Worm (Caenorhabditis elegans) whole organism, young adult: ENCODE data around the gene bgnt-1.2.

Experiments used
- B0019.2 ChIP-seq: fragments of 200-800 bp; sonication (Bioruptor generic); conservative IDR thresholded peaks from 2 replicates; pipeline ENCODE4 v1.3.6; 2022; ENCODE audit warnings: missing genetic modification reagents, missing genetic modification characterization, missing compliant biosample characterization
- B0035.1 ChIP-seq: sonication (generic microtip); optimal IDR thresholded peaks from 2 replicates; lab custom pipeline; 2016; ENCODE audit warnings: missing genetic modification characterization, mild to moderate bottlenecking, missing compliant biosample characterization, missing genotype, missing genetic modification reagents
- attf-5 ChIP-seq: fragments of 200-800 bp; sonication (Bioruptor generic); optimal IDR thresholded peaks from 2 replicates; lab custom pipeline; 2018; ENCODE audit warnings: mild to moderate bottlenecking, missing genetic modification characterization, missing compliant biosample characterization
- bed-2 ChIP-seq: fragments of 200-800 bp; sonication (Bioruptor generic); IDR thresholded peaks from 2 replicates; pipeline ENCODE4 v1.3.6; 2022; ENCODE audit warnings: missing genetic modification reagents, missing genetic modification characterization, missing compliant biosample characterization
- ceh-40 ChIP-seq: fragments of 200-800 bp; sonication (Bioruptor generic); IDR thresholded peaks from 2 replicates; pipeline ENCODE4 v1.3.6; 2022; ENCODE audit warnings: missing genetic modification characterization, missing compliant biosample characterization
- fkh-3 ChIP-seq: sonication (generic microtip); optimal IDR thresholded peaks from 2 replicates; lab custom pipeline; 2016; ENCODE audit warnings: mild to moderate bottlenecking, missing genetic modification characterization, missing compliant biosample characterization
- sdz-38 ChIP-seq: sonication (generic microtip); optimal IDR thresholded peaks from 2 replicates; lab custom pipeline; 2016; ENCODE audit warnings: missing genotype, missing genetic modification characterization, missing compliant biosample characterization
- zim-3 ChIP-seq: sonication (generic microtip); optimal IDR thresholded peaks from 2 replicates; lab custom pipeline; 2017; ENCODE audit warnings: mild to moderate bottlenecking, missing genetic modification characterization, moderate library complexity, missing compliant biosample characterization
- ztf-18 ChIP-seq: sonication (generic microtip); optimal IDR thresholded peaks from 2 replicates; lab custom pipeline; 2016; ENCODE audit warnings: missing genotype, mild to moderate bottlenecking, missing genetic modification characterization, missing compliant biosample characterization
- ztf-25 ChIP-seq: fragments of 200-800 bp; sonication (Bioruptor generic); IDR thresholded peaks from 2 replicates; pipeline ENCODE4 v1.3.6; 2022; ENCODE audit warnings: missing genetic modification reagents, missing genetic modification characterization, missing compliant biosample characterization

- TF ChIP-seq attf-5 (GFP tag; lab: Kevin White, UChicago) = no peak
- TF ChIP-seq ztf-18 = no peak
- no peak for TF ChIP-seq sdz-38 (tag; lab: Kevin White, UChicago)
- TF ChIP-seq ztf-25 (GFP tag; lab: Robert Waterston, UW) = no peak
- no peak for TF ChIP-seq fkh-3 (tag; lab: Kevin White, UChicago)
- TF ChIP-seq ceh-40 (GFP tag; lab: Robert Waterston, UW) = no peak
- TF ChIP-seq bed-2 (GFP tag; lab: Robert Waterston, UW) = no peak
- no peak for TF ChIP-seq zim-3 (tag; lab: Kevin White, UChicago)
- no peak for TF ChIP-seq B0035.1 (tag; lab: Kevin White, UChicago)
- TF ChIP-seq B0019.2 (GFP tag; lab: Robert Waterston, UW) = no peak
Observed at ce11 chrV:2076043-2076442, 42.4 kb downstream of the bgnt-1.2 start.
